Worm (Caenorhabditis elegans): Measurements from ENCODE around the gene K02D3.1.

K02D3.1 gene

DNA sequence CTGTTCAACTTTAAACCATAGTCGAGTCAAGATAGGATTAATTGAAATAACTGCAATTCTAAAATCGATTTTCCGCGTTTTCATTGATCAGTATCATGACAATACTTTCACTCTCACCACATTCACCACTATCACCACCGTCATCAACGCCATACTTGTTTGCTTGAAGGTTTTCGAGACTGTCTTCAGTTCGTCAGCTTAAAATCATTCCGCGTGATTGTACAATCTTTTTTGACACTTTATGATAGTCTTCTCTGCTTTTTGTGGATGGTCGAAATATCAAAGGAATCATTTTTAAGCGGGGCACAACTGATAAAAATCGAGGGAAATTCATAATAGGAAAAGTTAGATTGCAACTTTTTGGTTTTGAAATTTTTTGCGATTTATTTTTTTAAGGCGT is 39.5 kb downstream of the K02D3.1 start:
- no peak for TF ChIP-seq fkh-2 (tag; optimal IDR thresholded peaks at IDR 0.05)
- TF ChIP-seq lsy-12 (tag; optimal IDR thresholded peaks at IDR 0.05), result no peak
- no peak for TF ChIP-seq zag-1 (tag; optimal IDR thresholded peaks at IDR 0.05)
- TF ChIP-seq nhr-76 (tag; optimal IDR thresholded peaks at IDR 0.05), result no peak
- no peak for TF ChIP-seq nhr-12 (tag; optimal IDR thresholded peaks at IDR 0.05)
- TF ChIP-seq ama-1 (optimal IDR thresholded peaks at IDR 0.05), result no peak
- TF ChIP-seq fos-1 (tag; optimal IDR thresholded peaks at IDR 0.05), result no peak
- TF ChIP-seq hmg-11 (tag; optimal IDR thresholded peaks at IDR 0.05), result no peak
- TF ChIP-seq nhr-67 (tag; optimal IDR thresholded peaks at IDR 0.05), result no peak
- no peak for TF ChIP-seq eor-1 (tag; optimal IDR thresholded peaks at IDR 0.05)
- TF ChIP-seq elt-2 (tag; optimal IDR thresholded peaks at IDR 0.05), result peak; percentile 72
- TF ChIP-seq ZK546.5 (tag; optimal IDR thresholded peaks at IDR 0.05), result no peak
- TF ChIP-seq pqm-1 (tag; optimal IDR thresholded peaks at IDR 0.05), result peak; percentile 73

ce11 chrX:13746661-13747365 is 40.1 kb downstream of the K02D3.1 start, which contains the start of gene nhr-71:
TSS of gene nhr-71 (plus strand) at chrX:13747315.
- TF ChIP-seq daf-12 (tag; optimal IDR thresholded peaks at IDR 0.05), result no peak
- TF ChIP-seq pqm-1 (tag; optimal IDR thresholded peaks at IDR 0.05), result no peak
- peak; percentile 54 for TF ChIP-seq pha-4 (tag; optimal IDR thresholded peaks at IDR 0.05)

- TF ChIP-seq pqm-1 (tag; optimal IDR thresholded peaks at IDR 0.05) (peak; percentile 25), elt-2 (tag; optimal IDR thresholded peaks at IDR 0.05) (peak; percentile 8), elt-3 (tag; optimal IDR thresholded peaks at IDR 0.05) (no peak), ama-1 (optimal IDR thresholded peaks at IDR 0.05) (no peak), pha-4 (tag; optimal IDR thresholded peaks at IDR 0.05) (peak; percentile 77)
Observed at ce11 chrX:13747997-13748396, 41.3 kb downstream of the K02D3.1 start.

- TF ChIP-seq nhr-12 (tag; optimal IDR thresholded peaks at IDR 0.05) (no peak), egl-27 (tag; optimal IDR thresholded peaks at IDR 0.05) (no peak), R02D3.7 (tag; optimal IDR thresholded peaks at IDR 0.05) (no peak), ZK546.5 (tag; optimal IDR thresholded peaks at IDR 0.05) (no peak), pha-4 (tag; optimal IDR thresholded peaks at IDR 0.05) (peak; percentile 26), ceh-16 (tag; optimal IDR thresholded peaks at IDR 0.05) (no peak), nfya-1 (tag; optimal IDR thresholded peaks at IDR 0.05; ENCODE audit: insufficient read depth) (peak; percentile 30), nhr-67 (tag; optimal IDR thresholded peaks at IDR 0.05) (no peak), jun-1 (tag; optimal IDR thresholded peaks at IDR 0.05) (no peak), ceh-9 (tag; optimal IDR thresholded peaks at IDR 0.05) (no peak), elt-2 (tag; optimal IDR thresholded peaks at IDR 0.05) (peak; percentile 21), nhr-23 (tag; optimal IDR thresholded peaks at IDR 0.05) (no peak)
Observed at ce11 chrX:13752822-13753581, 46.3 kb downstream of the K02D3.1 start.

ce11 chrX:13754498-13754897 is 47.8 kb downstream of the K02D3.1 start:
- TF ChIP-seq tbx-2 (tag; optimal IDR thresholded peaks at IDR 0.05) (no peak), ztf-11 (tag; optimal IDR thresholded peaks at IDR 0.05) (no peak), fkh-2 (tag; optimal IDR thresholded peaks at IDR 0.05) (no peak), unc-39 (tag; optimal IDR thresholded peaks at IDR 0.05) (no peak), R02D3.7 (tag; optimal IDR thresholded peaks at IDR 0.05) (no peak), nhr-23 (tag; optimal IDR thresholded peaks at IDR 0.05) (peak; percentile 46), elt-3 (tag; optimal IDR thresholded peaks at IDR 0.05) (no peak), nfya-1 (tag; optimal IDR thresholded peaks at IDR 0.05; ENCODE audit: insufficient read depth) (peak; percentile 37), nhr-12 (tag; optimal IDR thresholded peaks at IDR 0.05) (no peak), ceh-28 (tag; optimal IDR thresholded peaks at IDR 0.05) (no peak), hmg-11 (tag; optimal IDR thresholded peaks at IDR 0.05) (peak; percentile 71), nhr-25 (tag; optimal IDR thresholded peaks at IDR 0.05) (peak; percentile 1), mml-1 (tag; optimal IDR thresholded peaks at IDR 0.05) (no peak), aly-2 (tag; optimal IDR thresholded peaks at IDR 0.05) (no peak), lin-39 (tag; optimal IDR thresholded peaks at IDR 0.05) (no peak), nhr-43 (tag; optimal IDR thresholded peaks at IDR 0.05; ENCODE audit: poor library complexity, severe bottlenecking) (peak; percentile 17)

All from whole organism, L3 larva.